Fruit fly (Drosophila melanogaster) whole organism, prepupa: ENCODE results near the gene CG46399.

Source experiments
- CG10631 ChIP-seq: fragments of 200-800 bp; sonication (Bioruptor generic); optimal IDR thresholded peaks from 2 replicates; lab custom pipeline; 2016; ENCODE audit warnings: missing biosample characterization, missing genetic modification characterization
- CG10669 ChIP-seq: fragments of 200-800 bp; sonication (Bioruptor generic); optimal IDR thresholded peaks from 3 replicates; lab custom pipeline; 2018; ENCODE audit warnings: missing biosample characterization, mild to moderate bottlenecking, missing genetic modification characterization, moderate library complexity
- CG11294 ChIP-seq: fragments of 200-800 bp; sonication (Bioruptor generic); IDR thresholded peaks from 2 replicates; pipeline ENCODE4 v1.3.6; 2022; ENCODE audit warnings: missing biosample characterization, missing genetic modification characterization
- CG11762 ChIP-seq: fragments of 200-800 bp; sonication (Bioruptor generic); optimal IDR thresholded peaks from 3 replicates; lab custom pipeline; 2016; ENCODE audit warnings: missing biosample characterization, missing genetic modification characterization; ENCODE audit not compliant: insufficient read depth
- CG11902 ChIP-seq: fragments of 200-800 bp; sonication (Bioruptor generic); optimal IDR thresholded peaks from 3 replicates; lab custom pipeline; 2016; ENCODE audit warnings: missing biosample characterization, missing genetic modification characterization
- CG15336 ChIP-seq: fragments of 200-800 bp; sonication (Bioruptor generic); IDR thresholded peaks from 2 replicates; pipeline ENCODE4 v1.3.6; 2022; ENCODE audit warnings: missing biosample characterization, missing genetic modification characterization
- CG1621 ChIP-seq: fragments of 200-800 bp; sonication (Bioruptor generic); optimal IDR thresholded peaks from 3 replicates; lab custom pipeline; 2018; ENCODE audit warnings: missing biosample characterization, mild to moderate bottlenecking, missing genetic modification characterization
- CG16779 ChIP-seq: fragments of 200-800 bp; sonication (Bioruptor generic); optimal IDR thresholded peaks from 3 replicates; lab custom pipeline; 2017; ENCODE audit warnings: missing biosample characterization, mild to moderate bottlenecking, missing genetic modification characterization
- CG3032 ChIP-seq: fragments of 200-800 bp; optimal IDR thresholded peaks from 2 replicates; lab custom pipeline; 2019; ENCODE audit warnings: missing biosample characterization, mild to moderate bottlenecking, missing genetic modification characterization, moderate library complexity
- CG32006 ChIP-seq: fragments of 200-800 bp; sonication (Bioruptor generic); optimal IDR thresholded peaks from 3 replicates; lab custom pipeline; 2017; ENCODE audit warnings: missing biosample characterization, mild to moderate bottlenecking, missing genetic modification characterization
- CG34406 ChIP-seq: fragments of 200-800 bp; sonication (Bioruptor generic); optimal IDR thresholded peaks from 3 replicates; lab custom pipeline; 2016; ENCODE audit warnings: missing biosample characterization, missing genetic modification characterization
- CG3919 ChIP-seq: fragments of 200-800 bp; sonication (Bioruptor generic); optimal IDR thresholded peaks from 3 replicates; lab custom pipeline; 2016; ENCODE audit warnings: missing biosample characterization, missing genetic modification characterization
- CG6163 ChIP-seq: fragments of 200-800 bp; sonication (Bioruptor generic); IDR thresholded peaks from 3 replicates; pipeline ENCODE4 v1.3.6; 2022; ENCODE audit warnings: missing biosample characterization, missing genetic modification characterization
- CG6276 ChIP-seq: fragments of 200-800 bp; sonication (Bioruptor generic); optimal IDR thresholded peaks from 2 replicates; lab custom pipeline; 2017; ENCODE audit warnings: missing biosample characterization, mild to moderate bottlenecking, missing genetic modification characterization
- CG6792 ChIP-seq: fragments of 200-800 bp; sonication (Bioruptor generic); optimal IDR thresholded peaks from 3 replicates; lab custom pipeline; 2016; ENCODE audit warnings: missing biosample characterization, missing genetic modification characterization
- CG6808 ChIP-seq: fragments of 200-800 bp; sonication (Bioruptor generic); optimal IDR thresholded peaks from 3 replicates; lab custom pipeline; 2017; ENCODE audit warnings: missing biosample characterization, missing genetic modification characterization, mild to moderate bottlenecking, moderate library complexity, missing genetic modification reagents
- CG6854 ChIP-seq: fragments of 200-800 bp; sonication (Bioruptor generic); optimal IDR thresholded peaks from 2 replicates; lab custom pipeline; 2017; ENCODE audit warnings: missing biosample characterization, mild to moderate bottlenecking, missing genetic modification characterization
- CG7368 ChIP-seq: fragments of 200-800 bp; sonication (Bioruptor generic); optimal IDR thresholded peaks from 3 replicates; lab custom pipeline; 2016; ENCODE audit warnings: missing biosample characterization, missing genetic modification characterization
- CG8119 ChIP-seq: fragments of 200-800 bp; sonication (Bioruptor generic); IDR thresholded peaks from 3 replicates; pipeline ENCODE4 v1.3.6; 2022; ENCODE audit warnings: missing biosample characterization, missing genetic modification characterization
- CG8319 ChIP-seq: fragments of 200-800 bp; sonication (Bioruptor generic); optimal IDR thresholded peaks from 3 replicates; lab custom pipeline; 2016; ENCODE audit warnings: missing biosample characterization, missing genetic modification characterization
- CG8632 ChIP-seq: fragments of 200-800 bp; sonication (Bioruptor generic); optimal IDR thresholded peaks from 3 replicates; lab custom pipeline; 2016; ENCODE audit warnings: missing biosample characterization, missing genetic modification characterization
- CG9139 ChIP-seq: fragments of 200-800 bp; sonication (Bioruptor generic); optimal IDR thresholded peaks from 3 replicates; lab custom pipeline; 2017; ENCODE audit warnings: missing biosample characterization, mild to moderate bottlenecking, missing genetic modification characterization
- Eip75B ChIP-seq: fragments of 200-800 bp; sonication (Bioruptor generic); optimal IDR thresholded peaks from 3 replicates; lab custom pipeline; 2016; ENCODE audit warnings: missing biosample characterization, missing genetic modification characterization
- Eip78C ChIP-seq: fragments of 200-800 bp; sonication (Bioruptor generic); peaks from one replicate; lab custom pipeline; 2016; ENCODE audit warnings: missing biosample characterization, missing genetic modification characterization
- Eip93F ChIP-seq: fragments of 200-800 bp; sonication (Bioruptor generic); optimal IDR thresholded peaks from 2 replicates; lab custom pipeline; 2016; ENCODE audit warnings: missing biosample characterization, mild to moderate bottlenecking, missing genetic modification characterization
- Ets96B ChIP-seq: fragments of 200-800 bp; optimal IDR thresholded peaks from 2 replicates; lab custom pipeline; 2019; ENCODE audit warnings: missing biosample characterization, mild to moderate bottlenecking, missing genetic modification characterization, moderate library complexity
- Gug ChIP-seq: fragments of 200-800 bp; sonication (Bioruptor generic); IDR thresholded peaks from 2 replicates; pipeline ENCODE4 v1.3.6; 2022; ENCODE audit warnings: missing biosample characterization, missing genetic modification characterization
- Hr38 ChIP-seq: sonication (Bioruptor generic); optimal IDR thresholded peaks from 2 replicates; lab custom pipeline; 2016; ENCODE audit warnings: missing biosample characterization, missing genetic modification characterization
- Lpt ChIP-seq: fragments of 200-800 bp; sonication (Bioruptor generic); optimal IDR thresholded peaks from 3 replicates; lab custom pipeline; 2016; ENCODE audit warnings: missing biosample characterization, missing genetic modification characterization
- Met ChIP-seq: fragments of 200-800 bp; sonication (Bioruptor generic); optimal IDR thresholded peaks from 3 replicates; lab custom pipeline; 2016; ENCODE audit warnings: missing biosample characterization, missing genetic modification characterization
- OdsH ChIP-seq: fragments of 200-800 bp; sonication (Bioruptor generic); optimal IDR thresholded peaks from 3 replicates; lab custom pipeline; 2016; ENCODE audit warnings: missing biosample characterization, missing genetic modification characterization
- Sox14 ChIP-seq: fragments of 200-800 bp; sonication (Bioruptor generic); optimal IDR thresholded peaks from 3 replicates; lab custom pipeline; 2016; ENCODE audit warnings: missing biosample characterization, missing genetic modification characterization
- Sox15 ChIP-seq: fragments of 200-800 bp; sonication (Bioruptor generic); optimal IDR thresholded peaks from 3 replicates; lab custom pipeline; 2016; ENCODE audit warnings: missing biosample characterization, missing genetic modification characterization
- achi ChIP-seq: fragments of 200-800 bp; sonication (Bioruptor generic); optimal IDR thresholded peaks from 3 replicates; lab custom pipeline; 2016; ENCODE audit warnings: missing biosample characterization, missing genetic modification characterization
- cyc ChIP-seq: fragments of 200-800 bp; sonication (Bioruptor generic); optimal IDR thresholded peaks from 3 replicates; lab custom pipeline; 2016; ENCODE audit warnings: missing biosample characterization, missing genetic modification characterization
- dac ChIP-seq: fragments of 200-800 bp; sonication (Bioruptor generic); optimal IDR thresholded peaks from 2 replicates; lab custom pipeline; 2017; ENCODE audit warnings: missing biosample characterization, mild to moderate bottlenecking, missing genetic modification characterization
- dsx ChIP-seq: fragments of 200-800 bp; optimal IDR thresholded peaks from 3 replicates; lab custom pipeline; 2019; ENCODE audit warnings: missing biosample characterization, mild to moderate bottlenecking, missing genetic modification characterization, moderate library complexity; ENCODE audit not compliant: poor library complexity, severe bottlenecking
- esn ChIP-seq: fragments of 200-800 bp; sonication (Bioruptor generic); optimal IDR thresholded peaks from 2 replicates; lab custom pipeline; 2016; ENCODE audit warnings: missing biosample characterization, mild to moderate bottlenecking, missing genetic modification characterization, moderate library complexity
- fd59A ChIP-seq: fragments of 200-800 bp; sonication (Bioruptor generic); optimal IDR thresholded peaks from 2 replicates; lab custom pipeline; 2017; ENCODE audit warnings: missing biosample characterization, mild to moderate bottlenecking, missing genetic modification characterization, missing genetic modification reagents
- fd85E ChIP-seq: fragments of 200-800 bp; sonication (Bioruptor generic); optimal IDR thresholded peaks from 3 replicates; lab custom pipeline; 2016; ENCODE audit warnings: missing biosample characterization, missing genetic modification characterization
- fkh ChIP-seq: fragments of 200-800 bp; sonication (Bioruptor generic); optimal IDR thresholded peaks from 3 replicates; lab custom pipeline; 2017; ENCODE audit warnings: missing biosample characterization, mild to moderate bottlenecking, missing genetic modification characterization, moderate library complexity
- net ChIP-seq: fragments of 200-800 bp; sonication (Bioruptor generic); optimal IDR thresholded peaks from 3 replicates; lab custom pipeline; 2016; ENCODE audit warnings: missing biosample characterization, missing genetic modification characterization
- pdm3 ChIP-seq: fragments of 200-800 bp; sonication (Bioruptor generic); optimal IDR thresholded peaks from 3 replicates; lab custom pipeline; 2016; ENCODE audit warnings: missing biosample characterization, missing genetic modification characterization
- salr ChIP-seq, 2 experiments: fragments of 200-800 bp; sonication (Bioruptor generic); optimal IDR thresholded peaks; 3 replicates each; lab custom pipeline; 2016 to 2018; ENCODE audit warnings: missing biosample characterization in 2 of 2, missing genetic modification characterization in 2 of 2, mild to moderate bottlenecking in 1 of 2
- spab ChIP-seq: fragments of 200-800 bp; sonication (Bioruptor generic); optimal IDR thresholded peaks from 2 replicates; lab custom pipeline; 2017; ENCODE audit warnings: missing biosample characterization, mild to moderate bottlenecking, missing genetic modification characterization, missing genetic modification reagents
- ss ChIP-seq, 2 experiments: fragments of 200-800 bp; sonication (Bioruptor generic); optimal IDR thresholded peaks; 2 replicates in 1 of 2; 3 replicates in 1 of 2; lab custom pipeline; 2017 to 2018; ENCODE audit warnings: mild to moderate bottlenecking in 2 of 2, missing biosample characterization in 2 of 2, missing genetic modification characterization in 2 of 2, moderate library complexity in 1 of 2
- svp ChIP-seq: fragments of 200-800 bp; sonication (Bioruptor generic); peaks from one replicate; lab custom pipeline; 2016; ENCODE audit warnings: missing biosample characterization, missing genetic modification characterization
- vri ChIP-seq: fragments of 200-800 bp; sonication (Bioruptor generic); optimal IDR thresholded peaks from 3 replicates; lab custom pipeline; 2016; ENCODE audit warnings: missing biosample characterization, mild to moderate bottlenecking, missing genetic modification characterization

CG46399 gene

dm6 chrX:14846116-14846614 lies 12.9 kb upstream of the CG46399 start (continued):
- TF ChIP-seq dsx (GFP tag; lab: Kevin White, UChicago) (no peak), ss (GFP tag; optimal IDR thresholded peaks at IDR 0.05; lab: Kevin White, UChicago) (no peak), CG1621 (no peak), net (GFP tag; lab: Kevin White, UChicago) (no peak), Gug (GFP tag; lab: Robert Waterston, UW) (no peak), Lpt (no peak), CG11902 (GFP tag; lab: Kevin White, UChicago) (no peak), fd59A (no peak), achi (GFP tag; lab: Kevin White, UChicago) (no peak)
- TF ChIP-seq, all 60 proteins: peak for 7

dm6 chrX:14848755-14849354 lies 10.2 kb upstream of the CG46399 start, which contains the start of gene CG9522:
Gene CG9522, minus strand, starts transcription at chrX:14848808.
- peak; percentile 89 for TF ChIP-seq CG6276 (GFP tag; lab: Kevin White, UChicago)
- TF ChIP-seq Lpt, result peak; percentile 87
- peak; percentile 90 for TF ChIP-seq Eip75B (GFP tag; lab: Kevin White, UChicago)
- TF ChIP-seq Met (GFP tag; lab: Kevin White, UChicago), result peak; percentile 85
- TF ChIP-seq CG9139 (GFP tag; lab: Kevin White, UChicago), result peak; percentile 82
- TF ChIP-seq CG11902 (GFP tag; lab: Kevin White, UChicago), result peak; percentile 49
- TF ChIP-seq Sox14 (GFP tag; lab: Kevin White, UChicago), result peak; percentile 86
- peak; percentile 58 for TF ChIP-seq vri (GFP tag; lab: Kevin White, UChicago)
- peak; percentile 92 for TF ChIP-seq CG32006 (GFP tag; lab: Kevin White, UChicago)
- peak; percentile 85 for TF ChIP-seq Ets96B (tag; lab: Kevin White, UChicago)
- no peak for TF ChIP-seq Eip93F (GFP tag; lab: Kevin White, UChicago)
- TF ChIP-seq Gug (GFP tag; lab: Robert Waterston, UW), result peak; percentile 77
- TF ChIP-seq CG6808, result peak; percentile 86
- peak; percentile 86 for TF ChIP-seq pdm3 (GFP tag; lab: Kevin White, UChicago)
- peak; percentile 61 for TF ChIP-seq Sox15
- peak; percentile 52 to 85 for TF ChIP-seq salr (GFP tag; optimal IDR thresholded peaks at IDR 0.05; lab: Kevin White, UChicago)
- TF ChIP-seq Eip78C (GFP tag; lab: Kevin White, UChicago), result peak; percentile 98
- peak; percentile 78 for TF ChIP-seq CG10669
- TF ChIP-seq cyc (GFP tag; lab: Kevin White, UChicago), result peak; percentile 76
- peak; percentile 11 for TF ChIP-seq fd85E (GFP tag; lab: Kevin White, UChicago)
- no peak for TF ChIP-seq fkh (GFP tag; lab: Kevin White, UChicago)
- TF ChIP-seq CG8119 (GFP tag; lab: Robert Waterston, UW), result peak; percentile 90
- peak; percentile 70 for TF ChIP-seq CG16779 (tag; lab: Kevin White, UChicago)
- peak; percentile 75 for TF ChIP-seq CG3032 (tag; lab: Kevin White, UChicago)
- peak; percentile 70 for TF ChIP-seq CG7368
- peak; percentile 66 for TF ChIP-seq CG11294 (GFP tag; lab: Robert Waterston, UW)
- peak; percentile 76 for TF ChIP-seq CG8319
- peak; percentile 80 for TF ChIP-seq CG34406 (GFP tag; lab: Kevin White, UChicago)
- TF ChIP-seq svp, result peak; percentile 85
- TF ChIP-seq spab (GFP tag; lab: Kevin White, UChicago), result peak; percentile 70
- TF ChIP-seq achi (GFP tag; lab: Kevin White, UChicago), result peak; percentile 91
- no peak for TF ChIP-seq Hr38 (GFP tag; lab: Kevin White, UChicago)
- TF ChIP-seq OdsH (GFP tag; lab: Kevin White, UChicago), result peak; percentile 88
- TF ChIP-seq CG6163 (GFP tag; lab: Robert Waterston, UW), result peak; percentile 95
- peak; percentile 86 for TF ChIP-seq CG6792
- peak; percentile 81 for TF ChIP-seq dsx (GFP tag; lab: Kevin White, UChicago)
- peak; percentile 84 for TF ChIP-seq esn (GFP tag; lab: Kevin White, UChicago)
- peak; percentile 80 for TF ChIP-seq CG8632 (GFP tag; lab: Kevin White, UChicago)
- TF ChIP-seq CG6854 (GFP tag; lab: Kevin White, UChicago), result peak; percentile 68
- TF ChIP-seq CG1621, result peak; percentile 78
- TF ChIP-seq CG3919 (GFP tag; lab: Kevin White, UChicago), result peak; percentile 92
- TF ChIP-seq CG15336 (GFP tag; lab: Robert Waterston, UW), result peak; percentile 92
- peak; percentile 85 for TF ChIP-seq CG11762 (GFP tag; lab: Kevin White, UChicago)
- peak; percentile 90 for TF ChIP-seq CG10631 (GFP tag; lab: Kevin White, UChicago)
- TF ChIP-seq dac (GFP tag; lab: Kevin White, UChicago), result peak; percentile 63
